Worm (Caenorhabditis elegans): ENCODE results near the gene F13E9.19.

F13E9.19 gene

ce11 chrIV:10855946-10856345 is 43.3 kb upstream of the F13E9.19 start:
- TF ChIP-seq snpc-4 (tag; optimal IDR thresholded peaks at IDR 0.05) (no peak), ces-1 (GFP tag; optimal IDR thresholded peaks at IDR 0.05) (no peak), ztf-11 (tag; optimal IDR thresholded peaks at IDR 0.05) (no peak), flh-1 (GFP tag; optimal IDR thresholded peaks at IDR 0.05) (no peak), hlh-1 (tag; optimal IDR thresholded peaks at IDR 0.05) (no peak), ceh-43 (GFP tag; optimal IDR thresholded peaks at IDR 0.05) (no peak), unc-62 (GFP tag; optimal IDR thresholded peaks at IDR 0.05) (no peak)

ce11 chrIV:10858300-10859016 is 40.7 kb upstream of the F13E9.19 start, which contains the start of the genes T11G6.2 and hars-1:
Gene T11G6.2 (minus strand): TSS chrIV:10858496.
Gene hars-1 (plus strand): TSS chrIV:10858957.
- no peak for TF ChIP-seq sem-2 (GFP tag; optimal IDR thresholded peaks at IDR 0.05)
- no peak for TF ChIP-seq ceh-39 (tag; optimal IDR thresholded peaks at IDR 0.05)
- TF ChIP-seq unc-39 (tag; optimal IDR thresholded peaks at IDR 0.05), result no peak
- TF ChIP-seq nhr-237 (tag; optimal IDR thresholded peaks at IDR 0.05), result no peak
- no peak for TF ChIP-seq lin-32 (GFP tag; optimal IDR thresholded peaks at IDR 0.05)
- TF ChIP-seq flh-1 (GFP tag; optimal IDR thresholded peaks at IDR 0.05), result no peak
- TF ChIP-seq lin-13 (tag; optimal IDR thresholded peaks at IDR 0.05), result no peak
- TF ChIP-seq lsy-2 (tag; optimal IDR thresholded peaks at IDR 0.05), result no peak
- TF ChIP-seq nhr-76 (tag; optimal IDR thresholded peaks at IDR 0.05), result no peak
- no peak for TF ChIP-seq drap-1 (GFP tag; optimal IDR thresholded peaks at IDR 0.05)
- TF ChIP-seq mls-2 (tag; optimal IDR thresholded peaks at IDR 0.05), result no peak

ce11 chrIV:10861102-10861501 is 38.1 kb upstream of the F13E9.19 start, which contains the start of gene rbm-22:
Gene rbm-22 (plus strand): TSS chrIV:10861402.
- TF ChIP-seq elt-1 (tag; optimal IDR thresholded peaks at IDR 0.05; ENCODE audit: borderline replicate concordance, insufficient read depth) (no peak), drap-1 (GFP tag; optimal IDR thresholded peaks at IDR 0.05) (no peak), mls-2 (tag; optimal IDR thresholded peaks at IDR 0.05) (no peak), ham-2 (GFP tag; optimal IDR thresholded peaks at IDR 0.05) (no peak), nhr-28 (tag; optimal IDR thresholded peaks at IDR 0.05) (no peak), nhr-2 (tag; optimal IDR thresholded peaks at IDR 0.05) (no peak), elt-3 (tag; optimal IDR thresholded peaks at IDR 0.05) (no peak), blmp-1 (tag; optimal IDR thresholded peaks at IDR 0.05) (no peak), unc-120 (tag; optimal IDR thresholded peaks at IDR 0.05; ENCODE audit: poor library complexity, severe bottlenecking) (no peak)

ce11 chrIV:10864031-10864430 is 35.2 kb upstream of the F13E9.19 start, which contains the start of gene nish-1:
Gene nish-1 (plus strand): TSS chrIV:10864331.
- TF ChIP-seq ham-2 (GFP tag; optimal IDR thresholded peaks at IDR 0.05) (no peak), cnd-1 (tag; optimal IDR thresholded peaks at IDR 0.05) (no peak)

ce11 chrIV:10867370-10868146 is 31.6 kb upstream of the F13E9.19 start:
- TF ChIP-seq mls-2 (tag; optimal IDR thresholded peaks at IDR 0.05) (peak; percentile 71), pha-4 (tag; optimal IDR thresholded peaks at IDR 0.05) (peak; percentile 59), unc-120 (tag; optimal IDR thresholded peaks at IDR 0.05; ENCODE audit: poor library complexity, severe bottlenecking) (no peak), ces-1 (GFP tag; optimal IDR thresholded peaks at IDR 0.05) (peak; percentile 18), hlh-1 (tag; optimal IDR thresholded peaks at IDR 0.05) (peak; percentile 2), ceh-43 (GFP tag; optimal IDR thresholded peaks at IDR 0.05) (peak; percentile 72), cnd-1 (tag; optimal IDR thresholded peaks at IDR 0.05) (no peak), lin-13 (tag; optimal IDR thresholded peaks at IDR 0.05) (no peak), nhr-237 (tag; optimal IDR thresholded peaks at IDR 0.05) (no peak), nhr-12 (tag; optimal IDR thresholded peaks at IDR 0.05) (no peak), sptf-1 (tag; optimal IDR thresholded peaks at IDR 0.05) (no peak), ham-2 (GFP tag; optimal IDR thresholded peaks at IDR 0.05) (peak; percentile 47), ceh-39 (tag; optimal IDR thresholded peaks at IDR 0.05) (no peak), blmp-1 (tag; optimal IDR thresholded peaks at IDR 0.05) (no peak)

All from whole organism, mixed stage, embryonic.